Fruit fly (Drosophila melanogaster) whole organism, embryonic: ENCODE results near the gene SKIP.

Experiments
- Abd-B ChIP-seq: fragments of 200-800 bp; sonication (Bioruptor generic); optimal IDR thresholded peaks from 2 replicates; lab custom pipeline; 2018; ENCODE audit warnings: missing biosample characterization, mild to moderate bottlenecking, missing genetic modification characterization, moderate library complexity
- B-H1 ChIP-seq: fragments of 200-800 bp; sonication (Bioruptor generic); IDR thresholded peaks from 3 replicates; pipeline ENCODE4 v1.3.6; 2022; ENCODE audit warnings: missing biosample characterization, missing genetic modification characterization
- CG11696 ChIP-seq: fragments of 200-800 bp; sonication (Bioruptor generic); IDR thresholded peaks from 2 replicates; pipeline ENCODE4 v1.3.6; 2022; ENCODE audit warnings: missing biosample characterization, missing genetic modification characterization
- CG12155 ChIP-seq: fragments of 200-800 bp; sonication (Bioruptor generic); optimal IDR thresholded peaks from 3 replicates; lab custom pipeline; 2016; ENCODE audit warnings: missing biosample characterization, missing genetic modification characterization
- CG12236 ChIP-seq: fragments of 200-800 bp; sonication (Bioruptor generic); optimal IDR thresholded peaks from 2 replicates; lab custom pipeline; 2016; ENCODE audit warnings: missing biosample characterization, missing genetic modification characterization
- CG12769 ChIP-seq: fragments of 200-800 bp; sonication (Bioruptor generic); optimal IDR thresholded peaks from 2 replicates; lab custom pipeline; 2019; ENCODE audit warnings: missing biosample characterization, mild to moderate bottlenecking, missing genetic modification characterization, moderate library complexity
- CG13296 ChIP-seq: fragments of 200-800 bp; sonication (Bioruptor generic); optimal IDR thresholded peaks from 3 replicates; lab custom pipeline; 2018; ENCODE audit warnings: missing biosample characterization, mild to moderate bottlenecking, missing genetic modification characterization
- CG15269 ChIP-seq: fragments of 200-800 bp; sonication (Bioruptor generic); optimal IDR thresholded peaks from 2 replicates; lab custom pipeline; 2018; ENCODE audit warnings: missing biosample characterization, mild to moderate bottlenecking, missing genetic modification characterization, moderate library complexity
- CG15479 ChIP-seq: fragments of 200-800 bp; sonication (Bioruptor generic); optimal IDR thresholded peaks from 3 replicates; lab custom pipeline; 2019; ENCODE audit warnings: missing biosample characterization, mild to moderate bottlenecking, missing genetic modification characterization, moderate library complexity
- CG1647 ChIP-seq: fragments of 200-800 bp; sonication (Bioruptor generic); optimal IDR thresholded peaks from 3 replicates; lab custom pipeline; 2016; ENCODE audit warnings: missing biosample characterization, missing genetic modification characterization
- CG1792 ChIP-seq: fragments of 200-800 bp; sonication (Bioruptor generic); optimal IDR thresholded peaks from 2 replicates; lab custom pipeline; 2016; ENCODE audit warnings: missing biosample characterization, missing genetic modification characterization
- CG4360 ChIP-seq: fragments of 200-800 bp; sonication (Bioruptor generic); IDR thresholded peaks from 2 replicates; pipeline ENCODE4 v1.3.6; 2022; ENCODE audit warnings: missing biosample characterization, missing genetic modification characterization
- CG6272 ChIP-seq: fragments of 200-800 bp; sonication (Bioruptor generic); IDR thresholded peaks from 2 replicates; pipeline ENCODE4 v1.3.6; 2022; ENCODE audit warnings: missing biosample characterization, missing genetic modification characterization
- CG7556 ChIP-seq: fragments of 200-800 bp; sonication (Bioruptor generic); optimal IDR thresholded peaks from 2 replicates; lab custom pipeline; 2017; ENCODE audit warnings: missing biosample characterization, mild to moderate bottlenecking, missing genetic modification characterization
- CG8944 ChIP-seq: fragments of 200-800 bp; sonication (Bioruptor generic); optimal IDR thresholded peaks from 3 replicates; lab custom pipeline; 2016; ENCODE audit warnings: missing biosample characterization, missing genetic modification characterization
- CG9215 ChIP-seq: fragments of 200-800 bp; sonication (Bioruptor generic); IDR thresholded peaks from 2 replicates; pipeline ENCODE4 v1.3.6; 2022; ENCODE audit warnings: missing biosample characterization, missing genetic modification characterization
- CTCF ChIP-seq: fragments of 200-800 bp; sonication (Bioruptor generic); optimal IDR thresholded peaks from 2 replicates; lab custom pipeline; 2017; ENCODE audit warnings: missing biosample characterization, mild to moderate bottlenecking, missing genetic modification characterization, moderate library complexity
- CkIIα-i1 ChIP-seq: fragments of 200-800 bp; sonication (Bioruptor generic); IDR thresholded peaks from 2 replicates; pipeline ENCODE4 v1.3.6; 2022; ENCODE audit warnings: missing biosample characterization, missing genetic modification characterization
- Dp ChIP-seq: fragments of 200-800 bp; sonication (Bioruptor generic); optimal IDR thresholded peaks from 2 replicates; lab custom pipeline; 2018; ENCODE audit warnings: missing biosample characterization, mild to moderate bottlenecking, missing genetic modification characterization, moderate library complexity
- Fer3 ChIP-seq: fragments of 200-800 bp; sonication (Bioruptor generic); optimal IDR thresholded peaks from 2 replicates; lab custom pipeline; 2018; ENCODE audit warnings: missing biosample characterization, mild to moderate bottlenecking, missing genetic modification characterization, moderate library complexity
- H2.0 ChIP-seq: fragments of 200-800 bp; sonication (Bioruptor generic); IDR thresholded peaks from 2 replicates; pipeline ENCODE4 v1.3.6; 2022; ENCODE audit warnings: missing biosample characterization, missing genetic modification characterization
- Lhr ChIP-seq: fragments of 200-800 bp; sonication (Bioruptor generic); optimal IDR thresholded peaks from 3 replicates; lab custom pipeline; 2017; ENCODE audit warnings: mild to moderate bottlenecking, missing biosample characterization, missing genetic modification reagents, missing genetic modification characterization
- Lim3 ChIP-seq: fragments of 200-800 bp; sonication (Bioruptor generic); IDR thresholded peaks from 2 replicates; pipeline ENCODE4 v1.3.6; 2022; ENCODE audit warnings: missing biosample characterization, missing genetic modification characterization
- Mad ChIP-seq: fragments of 200-800 bp; sonication (Bioruptor generic); optimal IDR thresholded peaks from 2 replicates; lab custom pipeline; 2016; ENCODE audit warnings: missing biosample characterization, missing genetic modification characterization
- Mrtf ChIP-seq: fragments of 200-800 bp; sonication (Bioruptor generic); IDR thresholded peaks from 3 replicates; pipeline ENCODE4 v1.3.6; 2022; ENCODE audit warnings: missing biosample characterization, missing genetic modification characterization
- Oaz ChIP-seq: fragments of 200-800 bp; sonication (Bioruptor generic); IDR thresholded peaks from 2 replicates; pipeline ENCODE4 v1.3.6; 2022; ENCODE audit warnings: missing biosample characterization, missing genetic modification characterization
- Opbp ChIP-seq: fragments of 200-800 bp; sonication (Bioruptor generic); IDR thresholded peaks from 3 replicates; pipeline ENCODE4 v1.3.6; 2022; ENCODE audit warnings: missing biosample characterization, missing genetic modification characterization; ENCODE audit not compliant: partially characterized antibody
- Optix ChIP-seq: fragments of 200-800 bp; sonication (Bioruptor generic); IDR thresholded peaks from 3 replicates; pipeline ENCODE4 v1.3.6; 2022; ENCODE audit warnings: missing biosample characterization, missing genetic modification characterization
- Rx ChIP-seq: fragments of 200-800 bp; sonication (Bioruptor generic); IDR thresholded peaks from 2 replicates; pipeline ENCODE4 v1.3.6; 2022; ENCODE audit warnings: missing biosample characterization, missing genetic modification characterization
- az2 ChIP-seq: fragments of 200-800 bp; sonication (Bioruptor generic); optimal IDR thresholded peaks from 3 replicates; lab custom pipeline; 2016; ENCODE audit warnings: missing biosample characterization, missing genetic modification characterization
- bcd ChIP-seq: fragments of 200-800 bp; sonication (Bioruptor generic); optimal IDR thresholded peaks from 2 replicates; lab custom pipeline; 2017; ENCODE audit warnings: missing biosample characterization, mild to moderate bottlenecking, missing genetic modification characterization
- chn ChIP-seq: fragments of 200-800 bp; sonication (Bioruptor generic); optimal IDR thresholded peaks from 2 replicates; lab custom pipeline; 2016; ENCODE audit warnings: missing biosample characterization, missing genetic modification characterization
- ci ChIP-seq: fragments of 200-800 bp; sonication (Bioruptor generic); IDR thresholded peaks from 3 replicates; pipeline ENCODE4 v1.3.6; 2022; ENCODE audit warnings: missing biosample characterization, missing genetic modification characterization
- danr ChIP-seq: fragments of 200-800 bp; sonication (Bioruptor generic); IDR thresholded peaks from 2 replicates; pipeline ENCODE4 v1.3.6; 2022; ENCODE audit warnings: missing biosample characterization, missing genetic modification characterization
- fru ChIP-seq: fragments of >200 bp; optimal IDR thresholded peaks from 2 replicates; lab custom pipeline; 2017
- gce ChIP-seq: fragments of 200-800 bp; sonication (Bioruptor generic); IDR thresholded peaks from 3 replicates; pipeline ENCODE4 v1.3.6; 2022; ENCODE audit warnings: missing biosample characterization, missing genetic modification characterization
- onecut ChIP-seq: fragments of 200-800 bp; sonication (Bioruptor generic); IDR thresholded peaks from 2 replicates; pipeline ENCODE4 v1.3.6; 2022; ENCODE audit warnings: missing biosample characterization, missing genetic modification characterization
- phol ChIP-seq: fragments of 200-800 bp; sonication (Bioruptor generic); optimal IDR thresholded peaks from 3 replicates; lab custom pipeline; 2018; ENCODE audit warnings: missing biosample characterization, mild to moderate bottlenecking, missing genetic modification characterization, moderate library complexity
- pnt ChIP-seq: fragments of 200-800 bp; sonication (Bioruptor generic); optimal IDR thresholded peaks from 3 replicates; lab custom pipeline; 2016; ENCODE audit warnings: missing biosample characterization, missing genetic modification characterization
- pros ChIP-seq: fragments of 200-800 bp; sonication (Bioruptor generic); optimal IDR thresholded peaks from 3 replicates; lab custom pipeline; 2019; ENCODE audit warnings: missing biosample characterization, mild to moderate bottlenecking, missing genetic modification characterization, moderate library complexity
- run ChIP-seq: fragments of 200-800 bp; sonication (Bioruptor generic); optimal IDR thresholded peaks from 3 replicates; lab custom pipeline; 2018; ENCODE audit warnings: missing biosample characterization, mild to moderate bottlenecking, missing genetic modification characterization
- schlank ChIP-seq: fragments of 200-800 bp; sonication (Bioruptor generic); optimal IDR thresholded peaks from 2 replicates; lab custom pipeline; 2018; ENCODE audit warnings: missing biosample characterization, mild to moderate bottlenecking, missing genetic modification characterization
- sd ChIP-seq: fragments of 200-800 bp; sonication (Bioruptor generic); optimal IDR thresholded peaks from 3 replicates; lab custom pipeline; 2018; ENCODE audit warnings: missing biosample characterization, mild to moderate bottlenecking, missing genetic modification characterization, moderate library complexity
- seq ChIP-seq: fragments of 200-800 bp; sonication (Bioruptor generic); IDR thresholded peaks from 2 replicates; pipeline ENCODE4 v1.3.6; 2022; ENCODE audit warnings: missing biosample characterization, missing genetic modification characterization
- slp2 ChIP-seq: fragments of 200-800 bp; sonication (Bioruptor generic); optimal IDR thresholded peaks from 2 replicates; lab custom pipeline; 2016; ENCODE audit warnings: missing biosample characterization, missing genetic modification characterization
- ssp ChIP-seq: fragments of 200-800 bp; sonication (Bioruptor generic); IDR thresholded peaks from 2 replicates; pipeline ENCODE4 v1.3.6; 2022; ENCODE audit warnings: missing biosample characterization, missing genetic modification characterization
- stwl ChIP-seq: fragments of 200-800 bp; sonication (Bioruptor generic); optimal IDR thresholded peaks from 3 replicates; lab custom pipeline; 2018; ENCODE audit warnings: missing biosample characterization, mild to moderate bottlenecking, missing genetic modification characterization, moderate library complexity
- tll ChIP-seq, 2 experiments: fragments of 200-800 bp in 1 of 2; fragments of >200 bp in 1 of 2; sonication (Bioruptor generic) in 1 of 2; optimal IDR thresholded peaks; 2 replicates each; lab custom pipeline; 2017 to 2019; ENCODE audit warnings: missing biosample characterization in 2 of 2, missing genetic modification characterization in 2 of 2, mild to moderate bottlenecking in 1 of 2, moderate library complexity in 1 of 2
- toy ChIP-seq: fragments of 200-800 bp; sonication (Bioruptor generic); IDR thresholded peaks from 2 replicates; pipeline ENCODE4 v1.3.6; 2022; ENCODE audit warnings: missing biosample characterization, missing genetic modification characterization
- trh ChIP-seq: fragments of 200-800 bp; sonication (Bioruptor generic); optimal IDR thresholded peaks from 2 replicates; lab custom pipeline; 2016; ENCODE audit warnings: missing biosample characterization, missing genetic modification characterization
- ttk ChIP-seq: fragments of 200-800 bp; sonication (Bioruptor generic); IDR thresholded peaks from 2 replicates; pipeline ENCODE4 v2.1.2; 2022; ENCODE audit warnings: missing biosample characterization, missing genetic modification characterization
- zf30C ChIP-seq: fragments of 200-800 bp; sonication (Bioruptor generic); optimal IDR thresholded peaks from 3 replicates; lab custom pipeline; 2018; ENCODE audit warnings: missing biosample characterization, mild to moderate bottlenecking, missing genetic modification characterization

Gene SKIP

DNA sequence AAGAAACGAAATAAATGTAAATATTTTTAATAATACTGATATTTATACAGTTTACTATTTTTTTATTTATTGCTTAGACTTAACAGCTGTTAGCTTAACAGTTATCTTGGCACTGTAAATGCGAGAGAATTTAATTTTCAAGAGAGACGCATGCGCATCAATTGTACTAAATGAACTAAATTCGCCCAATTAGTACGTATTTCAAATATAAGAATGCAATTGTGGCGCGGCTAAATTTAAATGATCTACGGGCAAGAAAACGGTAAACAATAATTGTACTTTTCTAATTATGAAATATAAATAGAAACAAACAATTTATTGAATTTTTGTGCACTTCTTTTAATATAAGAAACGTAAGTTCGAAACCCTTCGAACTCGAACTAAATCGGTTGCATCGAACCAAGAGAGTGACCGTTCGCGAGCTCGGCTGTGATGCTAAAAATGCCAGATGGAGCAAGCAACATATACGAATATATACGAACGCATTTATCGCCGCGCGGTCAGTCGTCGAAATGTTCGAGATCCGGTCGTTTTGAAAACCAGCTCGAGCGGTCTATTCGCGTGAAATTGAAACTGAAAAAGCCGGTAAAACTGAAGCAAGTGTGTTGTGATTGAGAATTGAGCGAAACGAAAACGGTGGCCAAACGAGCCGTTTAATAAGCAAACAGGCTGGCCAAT is at the start of gene SKIP (continued):
- TF ChIP-seq Fer3 (tag; lab: Kevin White, UChicago): peak; percentile 13
- TF ChIP-seq stwl (tag; lab: Kevin White, UChicago): peak; percentile 98
- no peak for TF ChIP-seq Rx (GFP tag; lab: Robert Waterston, UW)
- peak; percentile 34; the same call in 1 of the 2 replicates for TF ChIP-seq onecut
- TF ChIP-seq slp2 (GFP tag; lab: Kevin White, UChicago): no peak
- no peak for TF ChIP-seq H2.0 (GFP tag; lab: Robert Waterston, UW)
- no peak for TF ChIP-seq sd (tag; lab: Kevin White, UChicago)
- no peak for TF ChIP-seq seq
- TF ChIP-seq ssp (GFP tag; lab: Robert Waterston, UW): no peak
- no peak for TF ChIP-seq pros (GFP tag; lab: Kevin White, UChicago)
- TF ChIP-seq CG1792 (GFP tag; lab: Kevin White, UChicago): no peak
- no peak for TF ChIP-seq Mad
- no peak for TF ChIP-seq CG12155 (GFP tag; lab: Kevin White, UChicago)
- no peak for TF ChIP-seq run (tag; lab: Kevin White, UChicago)
- no peak for TF ChIP-seq fru (lab: Kevin White, UChicago)
- TF ChIP-seq CG11696 (GFP tag; lab: Robert Waterston, UW): no peak
- no peak for TF ChIP-seq Lim3 (GFP tag; lab: Robert Waterston, UW)
- no peak for TF ChIP-seq CG15479
- peak; percentile 51 for TF ChIP-seq Dp (GFP tag; lab: Kevin White, UChicago)
- no peak for TF ChIP-seq Abd-B (GFP tag; lab: Kevin White, UChicago)
- TF ChIP-seq CG15269 (tag; lab: Kevin White, UChicago): peak; percentile 26
- TF ChIP-seq CG1647 (GFP tag; lab: Kevin White, UChicago): no peak
- no peak for TF ChIP-seq ttk (GFP tag; lab: Robert Waterston, UW)
- peak; percentile 20 for TF ChIP-seq CG12769 (tag; lab: Kevin White, UChicago)
- peak; percentile 12 for TF ChIP-seq CG8944 (GFP tag; lab: Kevin White, UChicago)
- no peak for TF ChIP-seq CkIIα-i1 (GFP tag; lab: Robert Waterston, UW)
- no peak for TF ChIP-seq CG6272 (GFP tag; lab: Robert Waterston, UW)
- TF ChIP-seq Mrtf: no peak
- peak; percentile 35 for TF ChIP-seq zf30C
- peak; percentile 9 for TF ChIP-seq CTCF (GFP tag; lab: Kevin White, UChicago)
- TF ChIP-seq ci (GFP tag; lab: Robert Waterston, UW): peak; percentile 45; the same call in 2 of the 3 replicates
- TF ChIP-seq Lhr (GFP tag; lab: Kevin White, UChicago): no peak
- no peak for TF ChIP-seq gce
- no peak for TF ChIP-seq CG7556 (GFP tag; lab: Kevin White, UChicago)
- TF ChIP-seq schlank (tag; lab: Kevin White, UChicago): no peak
- no peak for TF ChIP-seq pnt (GFP tag; lab: Kevin White, UChicago)
- no peak for TF ChIP-seq phol (tag; lab: Kevin White, UChicago)
- no peak for TF ChIP-seq toy (GFP tag; lab: Robert Waterston, UW)
- no peak for TF ChIP-seq bcd (GFP tag; lab: Kevin White, UChicago)
- TF ChIP-seq Optix (GFP tag; lab: Robert Waterston, UW): no peak
- no peak for TF ChIP-seq az2 (GFP tag; lab: Kevin White, UChicago)
- TF ChIP-seq CG12236 (GFP tag; lab: Kevin White, UChicago): no peak
- no peak for TF ChIP-seq danr
- TF ChIP-seq trh (GFP tag; lab: Kevin White, UChicago): no peak
- TF ChIP-seq tll (GFP tag; optimal IDR thresholded peaks at IDR 0.05; lab: Kevin White, UChicago): no peak
- peak; percentile 65; the same call in 2 of the 3 replicates for TF ChIP-seq Opbp (GFP tag; lab: Robert Waterston, UW)
- no peak; the same call in 2 of the 3 replicates for TF ChIP-seq B-H1
- peak; percentile 25 for TF ChIP-seq chn
- TF ChIP-seq CG4360 (GFP tag; lab: Robert Waterston, UW): peak; percentile 65; the same call in 1 of the 2 replicates
- TF ChIP-seq CG9215 (GFP tag; lab: Robert Waterston, UW): no peak
- TF ChIP-seq Oaz (GFP tag; lab: Robert Waterston, UW): no peak
- no peak for TF ChIP-seq CG13296 (GFP tag; lab: Kevin White, UChicago)
